Worm (Caenorhabditis elegans): ENCODE measurements around the gene ctsa-3.2.

ce11 chrII:9916177-9916576 is 41.2 kb downstream of the ctsa-3.2 start, which contains the start of gene F26C11.4:
- TF ChIP-seq T20F7.1 (GFP tag; optimal IDR thresholded peaks at IDR 0.05) (no peak), aly-2 (tag; optimal IDR thresholded peaks at IDR 0.05) (no peak), nhr-11 (tag; optimal IDR thresholded peaks at IDR 0.05) (no peak)
